Worm (Caenorhabditis elegans) whole organism, early embryonic: ENCODE data around the gene T22F3.10.
"Not testable (repeated sequence)": the region's sequence is repeated elsewhere in the genome, so short reads cannot be mapped to it uniquely, and the experiment has no call there.

Experiments
- F13C5.2 ChIP-seq: sonication (generic microtip); optimal IDR thresholded peaks from 2 replicates; lab custom pipeline; 2017; ENCODE audit warnings: mild to moderate bottlenecking, missing genetic modification characterization, inconsistent platforms, missing compliant biosample characterization
- aly-1 ChIP-seq: sonication (generic microtip); optimal IDR thresholded peaks from 2 replicates; lab custom pipeline; 2016; ENCODE audit warnings: missing genetic modification characterization, missing compliant biosample characterization
- ama-1 ChIP-seq: fragments of 150-350 bp; optimal IDR thresholded peaks from 2 replicates; lab custom pipeline; 2014
- flt-1 ChIP-seq: fragments of 200-800 bp; sonication (Bioruptor generic); IDR thresholded peaks from 2 replicates; pipeline ENCODE4 v1.3.6; 2022; ENCODE audit warnings: missing genetic modification characterization, missing compliant biosample characterization
- hnd-1 ChIP-seq: sonication (generic microtip); optimal IDR thresholded peaks from 2 replicates; lab custom pipeline; 2016; ENCODE audit warnings: missing genetic modification characterization, missing compliant biosample characterization
- pes-1 ChIP-seq: fragments of 200-800 bp; sonication (Bioruptor generic); IDR thresholded peaks from 2 replicates; pipeline ENCODE4 v1.3.6; 2022; ENCODE audit warnings: missing genetic modification reagents, missing genetic modification characterization, missing compliant biosample characterization
- scrt-1 ChIP-seq: fragments of 200-800 bp; sonication (Bioruptor generic); IDR thresholded peaks from 2 replicates; pipeline ENCODE4 v1.3.6; 2022; ENCODE audit warnings: missing genetic modification characterization, missing compliant biosample characterization

DNA sequence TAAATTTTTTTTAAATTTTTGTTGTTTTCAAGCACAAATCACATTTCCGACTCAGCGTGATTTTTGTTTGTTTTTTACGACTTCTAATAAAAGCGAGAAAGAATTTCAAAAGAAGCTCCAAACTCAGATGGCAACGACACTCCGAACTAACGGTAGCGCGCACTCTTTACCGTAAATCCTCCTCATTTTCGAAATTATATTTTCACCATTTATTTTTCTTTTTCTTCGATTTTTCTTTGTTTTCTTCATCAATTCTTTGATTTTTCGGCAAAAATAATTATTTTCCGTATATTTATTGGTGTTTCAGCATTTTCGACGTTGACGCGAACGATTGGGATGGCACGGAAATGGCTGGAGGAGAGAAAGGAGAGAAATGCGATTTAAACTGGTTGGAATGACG lies 52.8 kb downstream of the T22F3.10 start, which contains the start of gene T24A6.1:
- TF ChIP-seq ama-1 (lab: Kevin White, UChicago); F13C5.2 (tag; lab: Kevin White, UChicago); flt-1; scrt-1; aly-1; hnd-1; pes-1 (GFP tag; lab: Robert Waterston, UW): not testable (repeated sequence)
